Worm (Caenorhabditis elegans) whole organism, late embryonic: ENCODE measurements around the gene valv-1.

ENCODE experiments used
- F13H6.1 ChIP-seq: sonication (generic microtip); optimal IDR thresholded peaks from 2 replicates; lab custom pipeline; 2016; ENCODE audit warnings: missing genetic modification characterization, missing compliant biosample characterization
- ama-1 ChIP-seq: fragments of 150-350 bp; optimal IDR thresholded peaks from 2 replicates; lab custom pipeline; 2014
- ceh-19 ChIP-seq: fragments of 200-800 bp; sonication (Bioruptor generic); optimal IDR thresholded peaks from 2 replicates; lab custom pipeline; 2018; ENCODE audit warnings: mild to moderate bottlenecking, missing genetic modification characterization, missing compliant biosample characterization
- elt-4 ChIP-seq: sonication (generic microtip); optimal IDR thresholded peaks from 2 replicates; lab custom pipeline; 2016; ENCODE audit warnings: missing genetic modification characterization, missing compliant biosample characterization
- nhr-11 ChIP-seq: fragments of 150-350 bp; optimal IDR thresholded peaks from 2 replicates; lab custom pipeline; 2014; ENCODE audit warnings: missing biosample characterization, missing genetic modification characterization
- ttx-3 ChIP-seq: sonication (generic microtip); optimal IDR thresholded peaks from 2 replicates; lab custom pipeline; 2016; ENCODE audit warnings: missing genetic modification reagents, missing genetic modification characterization, missing compliant biosample characterization

DNA sequence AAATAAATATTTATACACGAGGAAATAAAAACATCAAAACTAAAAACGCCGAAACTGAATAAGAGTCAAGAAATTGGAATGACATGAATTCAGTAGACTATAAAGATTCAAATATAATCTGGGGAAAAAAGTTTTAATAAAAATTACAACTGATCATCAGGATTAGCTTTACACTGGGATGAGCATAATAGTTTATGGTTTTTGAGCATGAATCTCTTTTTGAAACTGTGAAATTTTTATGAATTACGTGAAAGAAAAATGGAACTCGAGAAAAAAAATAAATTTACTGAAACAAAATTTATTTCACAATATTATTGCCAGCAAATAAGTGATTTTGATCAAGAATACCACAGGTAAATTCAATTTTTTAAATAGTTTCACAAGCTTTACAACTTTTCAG is 2.4 kb upstream of the valv-1 start, which contains the start of gene B0496.2:
- TF ChIP-seq ttx-3 (tag; lab: Kevin White, UChicago) (no peak), elt-4 (tag; lab: Kevin White, UChicago) (no peak), ceh-19 (GFP tag; lab: Kevin White, UChicago) (no peak), F13H6.1 (no peak), ama-1 (lab: Kevin White, UChicago) (no peak), nhr-11 (no peak)
